Worm (Caenorhabditis elegans) whole organism, dauer: ENCODE results near the gene ent-1.

Source experiments
- unc-62 ChIP-seq: sonication (generic microtip); optimal IDR thresholded peaks from 2 replicates; lab custom pipeline; 2017; ENCODE audit warnings: missing biosample characterization, missing genetic modification reagents, missing genetic modification characterization

ent-1 gene

DNA sequence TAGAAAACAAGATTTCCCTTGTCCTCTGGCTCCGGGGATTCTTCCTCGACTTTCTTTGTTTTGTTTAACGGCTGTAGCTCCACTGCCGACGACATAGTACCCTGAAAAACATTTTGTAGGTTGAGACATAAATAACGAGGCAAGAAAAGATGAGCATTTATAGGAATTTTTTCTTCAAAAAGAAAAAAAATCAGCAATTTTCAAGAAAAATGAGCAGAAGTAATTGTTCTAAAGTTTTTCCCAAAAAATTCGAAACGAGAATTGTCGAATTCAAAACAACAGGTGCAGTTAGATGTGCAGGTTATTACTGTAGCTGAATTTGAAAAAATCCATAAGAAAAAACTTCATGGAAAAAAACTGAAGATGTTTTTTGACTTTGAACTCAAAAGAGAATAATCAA, at the start of gene ent-1:
Gene ent-1, minus strand, starts transcription at position 101 of the 400 bp plus-strand sequence.
- TF ChIP-seq unc-62 (GFP tag; lab: Kevin White, UChicago): no peak

DNA sequence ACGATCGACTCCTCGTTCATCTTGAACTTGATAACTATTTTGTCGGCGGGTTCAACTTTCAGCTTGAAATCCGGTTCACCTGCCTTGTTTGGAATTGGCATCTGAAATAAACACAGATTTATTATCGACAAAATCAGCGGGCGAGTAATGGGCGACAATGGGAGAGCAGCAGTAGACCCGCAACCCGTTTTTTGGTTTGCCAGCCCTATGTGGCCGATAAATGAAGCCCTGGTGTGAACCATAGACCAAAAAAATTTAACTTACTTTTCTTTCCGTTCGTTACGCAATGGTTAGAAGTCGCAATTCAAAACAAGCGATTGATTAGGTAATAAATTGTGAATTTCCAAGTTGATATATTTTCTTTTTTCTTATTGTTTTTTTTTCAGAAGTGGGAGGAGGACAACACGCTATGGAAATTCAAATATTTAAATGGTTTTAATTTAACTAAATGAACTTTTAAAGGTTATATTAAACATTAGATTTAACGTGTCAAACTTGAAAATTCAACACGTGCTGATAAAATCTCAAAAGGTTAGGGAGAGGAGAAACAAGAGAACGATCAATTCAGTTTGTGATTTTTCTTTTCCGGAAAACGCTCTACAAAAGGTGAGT, 48.5 kb upstream of the ent-1 start, which contains the start of the genes T22B3.3 and alg-3:
Gene T22B3.3, minus strand, starts transcription at position 101 of the 612 bp plus-strand sequence.
Gene alg-3, plus strand, starts transcription at position 562 of the 612 bp plus-strand sequence.
- TF ChIP-seq unc-62 (GFP tag; lab: Kevin White, UChicago): no peak

DNA sequence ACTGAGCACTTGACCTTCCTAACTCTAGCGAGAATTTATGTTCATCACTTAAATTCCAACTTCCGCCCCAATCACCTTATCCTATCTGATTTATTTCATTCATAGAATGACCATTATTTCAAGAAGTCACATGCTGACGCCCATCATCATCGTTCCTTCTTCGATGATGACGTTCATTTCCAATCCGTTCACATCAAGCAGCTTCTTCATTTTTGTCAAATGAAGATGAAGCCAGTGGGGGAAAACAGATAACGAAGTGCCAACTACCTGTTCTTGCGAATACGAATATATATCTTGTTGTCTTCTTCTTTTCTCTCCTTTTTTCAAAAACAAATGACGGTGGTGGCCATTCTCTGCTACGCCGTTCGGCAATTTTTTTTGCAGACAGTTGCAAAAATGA, 46.6 kb upstream of the ent-1 start:
- TF ChIP-seq unc-62 (GFP tag; lab: Kevin White, UChicago): no peak

DNA sequence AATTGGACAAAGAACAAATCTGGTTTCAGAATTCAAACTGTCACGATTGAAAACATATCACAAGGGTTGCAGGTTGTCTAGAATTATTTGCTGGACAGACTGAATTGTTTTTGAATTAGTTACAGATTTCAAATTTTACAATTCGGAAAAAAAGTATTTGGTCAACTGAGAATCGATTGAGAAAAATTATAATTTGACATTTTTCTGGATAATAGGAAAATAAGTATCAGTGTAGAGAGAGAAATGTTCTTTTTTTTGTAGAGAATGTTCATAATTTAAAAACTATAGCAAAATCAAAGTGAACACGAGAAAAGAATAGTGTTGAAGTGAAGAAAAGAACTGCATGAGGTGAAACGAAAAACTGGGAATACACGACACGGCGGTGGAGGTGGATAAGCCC, 45.5 kb upstream of the ent-1 start, which contains the start of gene dpy-20:
Gene dpy-20, minus strand, starts transcription at position 101 of the 400 bp plus-strand sequence.
- TF ChIP-seq unc-62 (GFP tag; lab: Kevin White, UChicago): no peak

DNA sequence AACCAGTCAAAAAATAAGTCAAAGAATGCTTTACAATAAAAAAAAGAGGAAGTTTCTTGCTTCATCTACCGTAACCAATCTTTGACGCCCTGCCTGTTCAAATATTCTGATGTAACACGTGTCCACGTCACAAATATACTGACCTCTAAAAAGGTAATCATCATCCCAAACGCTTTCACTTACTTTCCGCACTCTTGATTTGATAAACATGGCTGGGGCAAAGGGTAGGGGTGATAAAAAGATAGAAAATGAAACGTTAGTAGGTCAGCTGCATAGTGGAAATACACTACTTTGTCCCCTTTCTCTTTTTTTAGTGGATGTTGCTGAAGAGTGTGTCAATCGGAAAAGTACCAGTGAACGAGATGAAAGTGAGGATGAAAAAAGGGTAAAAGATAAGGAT, 44.8 kb upstream of the ent-1 start:
- TF ChIP-seq unc-62 (GFP tag; lab: Kevin White, UChicago): no peak

DNA sequence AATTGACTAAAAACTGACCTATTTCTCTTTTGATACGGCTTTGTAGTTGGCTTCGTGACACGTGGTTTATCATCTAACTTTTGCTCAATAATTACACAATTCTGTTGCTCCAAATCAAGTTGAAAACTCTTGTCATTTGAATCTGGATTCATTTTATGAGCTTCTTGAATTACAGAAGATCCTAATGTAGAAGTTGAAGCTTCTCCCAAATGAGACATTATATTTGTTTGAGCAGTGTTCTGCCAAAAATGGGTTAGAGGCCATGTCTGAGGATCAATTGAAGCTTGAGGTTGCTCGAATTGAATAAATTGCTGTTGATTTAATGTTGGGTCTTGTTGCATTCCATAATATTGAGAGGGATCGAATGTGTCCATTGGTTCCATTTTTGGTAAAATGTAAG, 42.2 kb upstream of the ent-1 start:
- no peak for TF ChIP-seq unc-62 (GFP tag; lab: Kevin White, UChicago)

DNA sequence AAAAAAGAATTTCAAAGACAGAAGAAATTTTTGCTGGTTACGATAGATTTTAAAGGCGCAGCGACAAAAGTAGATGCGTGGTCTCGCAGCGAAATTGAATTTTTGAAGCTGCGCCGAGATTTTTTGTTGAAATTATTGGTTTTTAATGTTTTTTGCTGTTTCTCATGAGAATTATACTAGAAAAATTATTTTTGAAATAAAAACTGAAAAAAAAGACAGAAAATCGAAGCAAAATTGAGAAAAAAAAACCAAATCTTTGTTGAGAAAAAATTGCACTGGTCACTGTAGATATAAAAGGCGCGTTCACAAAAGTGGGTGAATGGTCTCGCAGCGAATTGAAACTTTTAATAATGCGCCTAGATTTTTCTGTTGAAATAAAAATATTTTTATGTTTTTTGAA, 40.4 kb upstream of the ent-1 start:
- TF ChIP-seq unc-62 (GFP tag; lab: Kevin White, UChicago): no peak

DNA sequence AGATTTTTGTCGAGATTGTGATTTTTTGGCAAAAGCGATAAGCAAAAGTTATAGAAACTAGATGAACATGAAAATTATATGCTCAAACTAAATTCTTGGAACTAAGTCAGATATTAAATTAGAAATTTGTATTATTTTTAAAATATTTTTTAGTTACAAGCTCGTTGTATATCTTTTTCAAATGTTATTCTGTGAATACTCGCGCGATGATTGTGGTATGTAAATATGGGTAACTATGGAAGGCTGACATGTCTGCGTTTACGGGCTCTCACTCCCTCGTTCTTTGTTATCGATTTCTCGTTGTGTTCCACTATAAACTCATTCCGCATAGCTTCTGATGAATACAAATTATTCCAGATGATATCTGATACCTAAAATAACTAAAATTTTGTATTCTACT, 38.9 kb upstream of the ent-1 start, which contains the start of gene ZK792.7:
Gene ZK792.7, plus strand, starts transcription at position 301 of the 400 bp plus-strand sequence.
- no peak for TF ChIP-seq unc-62 (GFP tag; lab: Kevin White, UChicago)

DNA sequence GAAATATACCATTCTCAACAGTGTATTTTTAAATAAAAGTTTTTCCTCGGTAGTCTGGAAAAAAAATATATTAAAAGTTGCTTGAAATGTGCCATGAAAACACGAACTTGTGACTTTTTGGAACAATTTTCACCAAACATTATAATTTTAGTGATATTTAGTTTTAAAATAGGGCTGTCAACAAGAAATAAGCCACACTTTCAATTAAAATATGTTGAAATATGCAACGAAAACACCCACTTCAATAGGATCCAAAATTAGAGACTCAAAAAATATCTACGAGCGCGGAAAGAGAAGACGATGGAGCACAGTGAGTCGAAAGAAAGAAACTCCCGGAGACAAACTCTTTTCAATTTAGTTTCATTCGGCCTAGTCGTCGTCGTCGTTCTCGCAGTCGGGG, 38.2 kb upstream of the ent-1 start, which contains the start of gene ZK792.12:
Gene ZK792.12, plus strand, starts transcription at position 301 of the 400 bp plus-strand sequence.
- TF ChIP-seq unc-62 (GFP tag; lab: Kevin White, UChicago): no peak

DNA sequence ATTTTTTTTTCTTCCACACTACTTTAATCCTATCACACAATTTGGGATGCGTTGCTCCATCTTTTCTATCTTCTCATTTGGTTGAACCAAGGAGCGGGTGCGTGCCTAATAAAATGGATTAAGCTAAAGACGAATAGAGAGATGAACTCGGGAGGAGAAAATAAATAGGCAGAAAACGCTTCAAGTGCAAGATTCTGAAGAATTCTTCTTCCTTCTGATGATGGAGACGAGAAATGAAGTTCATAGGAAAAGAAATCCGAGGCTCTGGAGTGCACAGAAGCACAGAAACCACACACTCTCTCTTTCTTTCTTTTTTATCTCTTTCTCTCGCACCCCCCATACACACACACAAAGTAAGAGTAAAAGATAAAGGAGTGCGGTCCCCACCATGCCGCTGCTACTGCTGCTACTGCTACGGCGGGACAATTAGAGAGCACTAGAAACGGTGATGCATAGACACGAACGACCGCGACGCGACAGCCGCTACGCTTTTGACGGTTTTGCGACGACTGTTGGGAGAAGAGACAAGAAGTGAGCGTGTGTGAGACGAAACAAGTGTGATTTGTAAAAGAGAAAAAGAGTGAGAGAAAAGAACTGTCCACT, 36.9 kb upstream of the ent-1 start:
- TF ChIP-seq unc-62 (GFP tag; lab: Kevin White, UChicago): no peak

DNA sequence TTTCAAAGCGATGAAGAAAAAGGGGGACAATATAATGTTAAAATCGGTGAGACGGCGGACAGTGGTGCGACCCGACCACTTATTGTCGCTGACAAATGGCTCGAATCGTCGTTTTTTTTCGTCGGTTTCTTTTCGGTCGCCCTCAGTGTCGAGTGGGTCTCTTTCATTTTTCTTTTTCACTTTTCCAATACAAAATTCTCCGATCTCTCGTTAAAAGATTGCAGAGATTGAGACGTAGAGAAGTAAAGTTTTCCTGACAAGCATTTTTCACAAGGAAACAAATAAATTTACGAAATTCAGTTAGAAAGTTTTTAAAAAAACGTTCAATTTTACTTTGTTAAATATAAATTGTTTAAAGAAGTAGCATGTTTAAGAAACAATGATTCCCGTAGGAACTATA, 36.3 kb upstream of the ent-1 start:
- TF ChIP-seq unc-62 (GFP tag; lab: Kevin White, UChicago): no peak

DNA sequence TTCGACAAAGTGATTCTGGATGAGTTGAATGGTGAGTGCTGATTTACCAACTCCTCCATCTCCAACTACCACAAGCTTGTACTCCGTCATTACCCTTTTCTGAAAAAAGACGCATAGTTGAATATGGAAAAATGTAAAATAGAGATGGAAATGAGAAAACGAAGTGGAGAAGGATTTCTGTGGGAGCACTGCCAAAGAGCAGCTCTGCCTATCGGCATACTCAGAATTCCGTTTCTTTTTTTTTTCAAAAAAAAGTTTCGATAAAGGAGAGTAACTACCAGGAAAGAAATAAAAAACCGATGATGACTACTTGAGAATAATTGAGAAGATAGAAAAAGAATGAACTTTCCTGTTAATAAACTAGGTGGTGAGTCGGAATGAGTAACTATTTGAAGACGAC, 35.7 kb upstream of the ent-1 start, which contains the start of gene let-60:
Gene let-60, minus strand, starts transcription at position 101 of the 400 bp plus-strand sequence.
- no peak for TF ChIP-seq unc-62 (GFP tag; lab: Kevin White, UChicago)

DNA sequence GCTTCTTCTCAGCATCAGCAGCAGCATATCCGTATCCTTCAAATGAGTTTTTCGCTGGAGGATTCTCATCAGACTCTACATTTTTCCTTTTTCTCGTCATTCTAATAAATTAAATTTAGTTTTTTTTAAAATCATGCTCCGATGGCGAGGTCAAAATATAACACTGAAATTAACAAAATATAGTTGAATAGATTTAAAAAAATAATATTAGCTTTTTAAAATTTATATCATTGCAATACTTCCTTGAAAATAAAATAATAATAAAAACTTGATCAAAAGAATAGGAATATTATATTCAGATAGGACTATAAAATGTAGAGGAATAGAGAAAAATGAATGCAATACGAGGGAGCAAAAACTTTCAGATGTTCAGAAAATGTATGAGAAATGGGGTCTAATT, 32.7 kb upstream of the ent-1 start, which contains the start of gene ZK792.5:
Gene ZK792.5, minus strand, starts transcription at position 101 of the 400 bp plus-strand sequence.
- no peak for TF ChIP-seq unc-62 (GFP tag; lab: Kevin White, UChicago)

DNA sequence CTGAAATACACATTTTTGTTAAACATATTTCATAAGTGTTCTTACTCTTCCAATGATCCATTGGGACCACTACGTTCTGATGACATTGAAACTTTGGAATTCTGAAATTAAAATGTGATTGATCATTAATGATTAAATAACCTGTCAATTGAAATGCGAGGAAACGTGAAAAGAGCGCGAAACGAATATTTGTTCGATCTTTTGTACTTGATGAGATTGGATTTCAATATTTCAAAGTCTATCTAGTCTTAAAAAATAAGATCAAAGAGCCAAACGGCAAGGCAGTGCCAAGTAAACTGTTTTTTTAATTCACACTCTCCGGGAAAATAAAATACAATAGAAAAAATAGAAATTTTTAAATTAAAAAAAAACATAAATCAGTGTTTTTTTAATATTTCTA, 26.6 kb upstream of the ent-1 start, which contains the start of gene ZK792.4:
Gene ZK792.4, minus strand, starts transcription at position 101 of the 400 bp plus-strand sequence.
- no peak for TF ChIP-seq unc-62 (GFP tag; lab: Kevin White, UChicago)

DNA sequence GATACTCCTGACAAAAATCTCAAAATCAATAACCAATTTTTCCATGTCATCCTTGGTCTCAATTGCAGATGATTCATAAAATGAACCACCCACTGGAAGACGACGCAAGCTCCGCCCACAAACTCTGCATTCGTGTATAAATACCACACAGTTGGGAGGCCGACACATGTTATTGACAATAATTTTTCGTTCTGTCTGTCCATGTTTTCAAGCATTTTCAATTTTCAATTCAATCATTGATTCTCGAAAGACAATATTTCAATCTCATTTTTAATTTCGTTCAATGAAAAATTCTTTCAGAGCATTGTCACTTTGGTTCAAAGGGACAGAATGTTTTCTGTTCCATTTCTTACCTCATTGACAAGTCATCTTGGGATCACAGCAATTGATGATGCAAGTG, 20.8 kb upstream of the ent-1 start, which contains the start of gene inx-9:
Gene inx-9, plus strand, starts transcription at position 301 of the 400 bp plus-strand sequence.
- TF ChIP-seq unc-62 (GFP tag; lab: Kevin White, UChicago): no peak

DNA sequence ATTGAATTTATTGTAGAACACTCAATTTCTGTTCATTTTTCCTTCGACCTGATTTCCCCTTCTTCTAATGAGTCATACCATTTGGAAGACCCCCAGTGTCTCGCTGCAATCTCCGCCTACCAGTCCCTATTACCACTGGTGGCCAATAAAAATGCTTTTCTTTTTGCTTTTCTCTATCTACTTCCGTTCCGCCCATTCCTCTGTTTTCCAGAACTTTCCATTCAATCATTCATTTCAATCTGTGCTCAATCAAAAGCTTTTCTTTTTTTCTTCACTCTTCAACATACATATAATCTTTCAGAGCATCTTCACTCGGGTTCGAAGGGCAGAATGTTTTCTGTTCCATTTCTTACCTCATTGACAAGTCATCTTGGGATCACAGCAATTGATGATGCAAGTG, 18.3 kb upstream of the ent-1 start, which contains the start of gene inx-8:
Gene inx-8, plus strand, starts transcription at position 301 of the 400 bp plus-strand sequence.
- TF ChIP-seq unc-62 (GFP tag; lab: Kevin White, UChicago): no peak
